Worm (Caenorhabditis elegans): ENCODE results near the gene mlt-9.

mlt-9 gene

ce11 chrX:15134941-15135340 is 27.3 kb upstream of the mlt-9 start:
- TF ChIP-seq ces-1 (GFP tag; optimal IDR thresholded peaks at IDR 0.05) (peak; percentile 80), nhr-12 (tag; optimal IDR thresholded peaks at IDR 0.05) (no peak)

DNA sequence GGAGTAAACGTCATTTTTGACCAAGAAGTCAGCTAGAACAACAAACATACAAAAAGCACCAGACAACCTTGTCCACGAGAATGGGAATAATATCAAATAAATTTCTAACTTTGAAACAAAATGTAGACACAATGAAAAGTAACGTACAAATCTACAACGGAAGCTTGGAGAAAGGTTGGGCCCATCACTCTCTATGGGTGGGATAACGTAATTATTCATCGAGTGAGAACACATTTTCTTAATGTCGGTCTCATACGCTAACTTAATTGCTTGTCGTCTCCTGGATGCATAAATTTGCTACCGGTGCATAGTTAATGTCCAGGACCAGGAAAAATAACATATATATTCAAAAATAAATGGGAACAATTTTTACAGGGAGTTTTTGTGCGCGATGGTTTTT is 25.6 kb upstream of the mlt-9 start:
- TF ChIP-seq ces-1 (GFP tag; optimal IDR thresholded peaks at IDR 0.05) (peak; percentile 79), nhr-2 (tag; optimal IDR thresholded peaks at IDR 0.05) (no peak)

ce11 chrX:15132073-15132472 is 24.5 kb upstream of the mlt-9 start:
- TF ChIP-seq lin-32 (GFP tag; optimal IDR thresholded peaks at IDR 0.05): no peak
- TF ChIP-seq ceh-83 (GFP tag; optimal IDR thresholded peaks at IDR 0.05): no peak
- no peak for TF ChIP-seq nhr-2 (tag; optimal IDR thresholded peaks at IDR 0.05)
- no peak for TF ChIP-seq nhr-76 (tag; optimal IDR thresholded peaks at IDR 0.05)
- no peak for TF ChIP-seq zip-8 (tag; optimal IDR thresholded peaks at IDR 0.05)
- no peak for TF ChIP-seq bed-3 (GFP tag; optimal IDR thresholded peaks at IDR 0.05)
- TF ChIP-seq sptf-1 (tag; optimal IDR thresholded peaks at IDR 0.05): no peak
- TF ChIP-seq pha-4 (tag; optimal IDR thresholded peaks at IDR 0.05): no peak
- TF ChIP-seq ham-2 (GFP tag; optimal IDR thresholded peaks at IDR 0.05): no peak
- TF ChIP-seq mab-5 (tag; optimal IDR thresholded peaks at IDR 0.05): no peak
- no peak for TF ChIP-seq ces-1 (GFP tag; optimal IDR thresholded peaks at IDR 0.05)
- no peak for TF ChIP-seq elt-1 (tag; optimal IDR thresholded peaks at IDR 0.05; ENCODE audit: borderline replicate concordance, insufficient read depth)
- TF ChIP-seq ceh-43 (GFP tag; optimal IDR thresholded peaks at IDR 0.05): no peak
- no peak for TF ChIP-seq snpc-4 (tag; optimal IDR thresholded peaks at IDR 0.05)
- no peak for TF ChIP-seq blmp-1 (tag; optimal IDR thresholded peaks at IDR 0.05)
- TF ChIP-seq lin-13 (tag; optimal IDR thresholded peaks at IDR 0.05): no peak

ce11 chrX:15128184-15128583 is 20.6 kb upstream of the mlt-9 start:
- no peak for TF ChIP-seq elt-3 (tag; optimal IDR thresholded peaks at IDR 0.05)
- TF ChIP-seq ces-1 (GFP tag; optimal IDR thresholded peaks at IDR 0.05): peak; percentile 80
- TF ChIP-seq lin-32 (GFP tag; optimal IDR thresholded peaks at IDR 0.05): no peak
- TF ChIP-seq M03D4.4 (tag; optimal IDR thresholded peaks at IDR 0.05): no peak
- no peak for TF ChIP-seq mls-2 (tag; optimal IDR thresholded peaks at IDR 0.05)
- TF ChIP-seq hlh-1 (tag; optimal IDR thresholded peaks at IDR 0.05): no peak

DNA sequence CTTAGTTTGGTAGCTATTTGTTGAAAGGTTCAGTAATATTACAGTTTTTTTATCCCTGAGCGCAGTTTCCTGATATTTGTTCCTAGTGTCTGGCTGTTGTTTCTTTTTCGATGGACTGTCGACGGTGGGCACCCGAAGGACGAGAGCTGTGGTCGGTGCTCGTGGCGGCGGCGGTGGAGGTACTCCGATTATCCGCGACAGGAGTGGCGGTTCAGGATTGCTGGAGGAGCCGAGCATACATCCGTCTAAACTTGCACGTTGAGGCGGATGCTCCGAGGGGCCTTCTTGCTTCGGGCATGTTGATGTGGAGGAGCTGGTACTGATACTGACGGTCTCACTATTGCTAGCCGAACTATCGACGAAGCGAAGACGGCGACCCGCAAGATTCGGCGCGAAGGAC is 19.7 kb upstream of the mlt-9 start:
- no peak for TF ChIP-seq nhr-12 (tag; optimal IDR thresholded peaks at IDR 0.05)
- TF ChIP-seq elt-1 (tag; optimal IDR thresholded peaks at IDR 0.05; ENCODE audit: borderline replicate concordance, insufficient read depth): no peak
- no peak for TF ChIP-seq mep-1 (tag; optimal IDR thresholded peaks at IDR 0.05)
- no peak for TF ChIP-seq sem-2 (GFP tag; optimal IDR thresholded peaks at IDR 0.05)
- no peak for TF ChIP-seq lsy-2 (tag; optimal IDR thresholded peaks at IDR 0.05)
- no peak for TF ChIP-seq zip-8 (tag; optimal IDR thresholded peaks at IDR 0.05)
- TF ChIP-seq nhr-237 (tag; optimal IDR thresholded peaks at IDR 0.05): no peak
- no peak for TF ChIP-seq elt-3 (tag; optimal IDR thresholded peaks at IDR 0.05)
- TF ChIP-seq ztf-11 (tag; optimal IDR thresholded peaks at IDR 0.05): no peak
- no peak for TF ChIP-seq unc-39 (tag; optimal IDR thresholded peaks at IDR 0.05)
- no peak for TF ChIP-seq snpc-4 (tag; optimal IDR thresholded peaks at IDR 0.05)
- no peak for TF ChIP-seq flh-1 (GFP tag; optimal IDR thresholded peaks at IDR 0.05)
- no peak for TF ChIP-seq ham-2 (GFP tag; optimal IDR thresholded peaks at IDR 0.05)
- TF ChIP-seq tbx-8 (GFP tag; optimal IDR thresholded peaks at IDR 0.05): no peak
- no peak for TF ChIP-seq mls-2 (tag; optimal IDR thresholded peaks at IDR 0.05)
- no peak for TF ChIP-seq mab-5 (tag; optimal IDR thresholded peaks at IDR 0.05)
- no peak for TF ChIP-seq nhr-76 (tag; optimal IDR thresholded peaks at IDR 0.05)
- TF ChIP-seq unc-120 (tag; optimal IDR thresholded peaks at IDR 0.05; ENCODE audit: poor library complexity, severe bottlenecking): no peak
- no peak for TF ChIP-seq cnd-1 (tag; optimal IDR thresholded peaks at IDR 0.05)

ce11 chrX:15126736-15127135 is 19.1 kb upstream of the mlt-9 start:
- peak; percentile 88 for TF ChIP-seq ces-1 (GFP tag; optimal IDR thresholded peaks at IDR 0.05)
- no peak for TF ChIP-seq ztf-11 (tag; optimal IDR thresholded peaks at IDR 0.05)
